Fruit fly (Drosophila melanogaster): Measurements from ENCODE around the gene Rop.

The Rop gene

dm6 chr3L:4108072-4108843, 30.5 kb downstream of the Rop start, which contains the start of gene Ack (continued):
- TF ChIP-seq sob (GFP tag; IDR thresholded peaks at IDR 0.05) = no peak
- TF ChIP-seq CG3838 (GFP tag; optimal IDR thresholded peaks at IDR 0.05) = no peak
- no peak for TF ChIP-seq CG17612 (GFP tag; IDR thresholded peaks at IDR 0.05)
- 0 out of 2 replicates have a peak, but pooled peaks have one; percentile 34 for TF ChIP-seq CG32767 (GFP tag; IDR thresholded peaks at IDR 0.05)
- TF ChIP-seq B-H1 (GFP tag; IDR thresholded peaks at IDR 0.05) = no peak
- peak; percentile 73 for TF ChIP-seq HLH4C (GFP tag; IDR thresholded peaks at IDR 0.05; ENCODE audit: partially characterized antibody)
- TF ChIP-seq CG12236 (GFP tag; optimal IDR thresholded peaks at IDR 0.05) = no peak
- TF ChIP-seq zen2 (GFP tag; IDR thresholded peaks at IDR 0.05; ENCODE audit: partially characterized antibody) = no peak; the same call in 1 of the 3 replicates
- peak; percentile 28; the same call in 1 of the 2 replicates for TF ChIP-seq ranshi (GFP tag; IDR thresholded peaks at IDR 0.05)
- TF ChIP-seq Hr39 (optimal IDR thresholded peaks at IDR 0.05) = no peak
- no peak for TF ChIP-seq en (GFP tag; optimal IDR thresholded peaks at IDR 0.05)
- no peak for TF ChIP-seq Drgx (GFP tag; IDR thresholded peaks at IDR 0.05)
- no peak for TF ChIP-seq Usf (GFP tag; optimal IDR thresholded peaks at IDR 0.05)
- TF ChIP-seq ftz-f1 (GFP tag; optimal IDR thresholded peaks at IDR 0.05) = no peak
- no peak for TF ChIP-seq zfh2 (GFP tag; optimal IDR thresholded peaks at IDR 0.05)
- TF ChIP-seq Optix (GFP tag; IDR thresholded peaks at IDR 0.05) = no peak
- TF ChIP-seq Chrac-16 (GFP tag; optimal IDR thresholded peaks at IDR 0.05) = no peak
- TF ChIP-seq Doc2 (GFP tag; IDR thresholded peaks at IDR 0.05) = no peak
- TF ChIP-seq vfl (GFP tag; optimal IDR thresholded peaks at IDR 0.05) = no peak
- no peak for TF ChIP-seq ro (GFP tag; IDR thresholded peaks at IDR 0.05)
- TF ChIP-seq Abd-B (GFP tag; optimal IDR thresholded peaks at IDR 0.05) = no peak
- TF ChIP-seq CG14441 (GFP tag; IDR thresholded peaks at IDR 0.05) = no peak
- no peak for TF ChIP-seq Sox100B (GFP tag; optimal IDR thresholded peaks at IDR 0.05)
- TF ChIP-seq H2.0 (GFP tag; IDR thresholded peaks at IDR 0.05) = no peak
- TF ChIP-seq CG2712 (tag; optimal IDR thresholded peaks at IDR 0.05) = no peak
- no peak for TF ChIP-seq br (optimal IDR thresholded peaks at IDR 0.05)
- TF ChIP-seq Dek (tag; optimal IDR thresholded peaks at IDR 0.05) = no peak
- no peak for TF ChIP-seq jumu (GFP tag; optimal IDR thresholded peaks at IDR 0.05)
- no peak for TF ChIP-seq Tbp (GFP tag; optimal IDR thresholded peaks at IDR 0.05)
- TF ChIP-seq gem (tag; optimal IDR thresholded peaks at IDR 0.05) = no peak
- peak; percentile 90 for TF ChIP-seq Dll (GFP tag; IDR thresholded peaks at IDR 0.05; ENCODE audit: partially characterized antibody)
- TF ChIP-seq lab (GFP tag; optimal IDR thresholded peaks at IDR 0.05) = no peak
- peak; percentile 89 for TF ChIP-seq chinmo (GFP tag; IDR thresholded peaks at IDR 0.05; ENCODE audit: partially characterized antibody)
- peak; percentile 8 for TF ChIP-seq kni (GFP tag; optimal IDR thresholded peaks at IDR 0.05)
- TF ChIP-seq nerfin-2 (GFP tag; IDR thresholded peaks at IDR 0.05; ENCODE audit: partially characterized antibody) = peak; percentile 65
- TF ChIP-seq corto (GFP tag; optimal IDR thresholded peaks at IDR 0.05) = no peak
- TF ChIP-seq CG3281 (GFP tag; optimal IDR thresholded peaks at IDR 0.05) = no peak
- TF ChIP-seq cato (GFP tag; optimal IDR thresholded peaks at IDR 0.05; ENCODE audit: borderline replicate concordance) = no peak
- no peak for TF ChIP-seq Dbx (GFP tag; IDR thresholded peaks at IDR 0.05)
- peak; percentile 59; the same call in 1 of the 2 replicates for TF ChIP-seq CG42726 (GFP tag; IDR thresholded peaks at IDR 0.05; ENCODE audit: partially characterized antibody)
- TF ChIP-seq Fer1 (GFP tag; optimal IDR thresholded peaks at IDR 0.05) = peak; percentile 28
- TF ChIP-seq lov (optimal IDR thresholded peaks at IDR 0.05) = no peak
- no peak for TF ChIP-seq lov (GFP tag; IDR thresholded peaks at IDR 0.05)
- peak; percentile 42 for TF ChIP-seq CG9797 (GFP tag; optimal IDR thresholded peaks at IDR 0.05)
- TF ChIP-seq ind (GFP tag; optimal IDR thresholded peaks at IDR 0.05) = no peak
- TF ChIP-seq fd3F (GFP tag; optimal IDR thresholded peaks at IDR 0.05) = no peak
- no peak for TF ChIP-seq D19A (tag; optimal IDR thresholded peaks at IDR 0.05)
- no peak for TF ChIP-seq Ssrp (tag; optimal IDR thresholded peaks at IDR 0.05)
- no peak for TF ChIP-seq btn (GFP tag; optimal IDR thresholded peaks at IDR 0.05)
- TF ChIP-seq Dfd (GFP tag; optimal IDR thresholded peaks at IDR 0.05) = no peak
- peak; percentile 16 for TF ChIP-seq HLHmδ (GFP tag; optimal IDR thresholded peaks at IDR 0.05)
